Worm (Caenorhabditis elegans): ENCODE measurements around the gene srw-130.

The srw-130 gene

ce11 chrV:3580385-3580784 is 31.7 kb upstream of the srw-130 start:
- TF ChIP-seq zip-4 (GFP tag; optimal IDR thresholded peaks at IDR 0.05) = no peak
- TF ChIP-seq elt-3 (tag; optimal IDR thresholded peaks at IDR 0.05) = peak in 2 of 6 experiments; percentile 8 to 39
- TF ChIP-seq efl-1 (optimal IDR thresholded peaks at IDR 0.05) = no peak
- TF ChIP-seq efl-1 (GFP tag; optimal IDR thresholded peaks at IDR 0.05 in 1 of 2) = peak in 1 of 2 experiments; percentile 27
- no peak for TF ChIP-seq zag-1 (tag; optimal IDR thresholded peaks at IDR 0.05)
- TF ChIP-seq blmp-1 (tag; optimal IDR thresholded peaks at IDR 0.05) = peak; percentile 52
- TF ChIP-seq grh-1 (GFP tag; IDR thresholded peaks at IDR 0.05) = no peak
- peak; percentile 52 for TF ChIP-seq elt-2 (tag; optimal IDR thresholded peaks at IDR 0.05)

ce11 chrV:3579795-3580194 is 31.1 kb upstream of the srw-130 start:
- TF ChIP-seq fos-1 (tag; optimal IDR thresholded peaks at IDR 0.05) = peak; percentile 42
- no peak for TF ChIP-seq ztf-4 (tag; optimal IDR thresholded peaks at IDR 0.05)
- TF ChIP-seq vab-15 (tag; optimal IDR thresholded peaks at IDR 0.05) = no peak
- TF ChIP-seq lin-15B (tag; optimal IDR thresholded peaks at IDR 0.05) = peak; percentile 86
- TF ChIP-seq xbp-1 (tag; optimal IDR thresholded peaks at IDR 0.05) = peak; percentile 8
- peak; percentile 35 for TF ChIP-seq nhr-47 (tag; optimal IDR thresholded peaks at IDR 0.05)
- no peak for TF ChIP-seq jun-1 (tag; optimal IDR thresholded peaks at IDR 0.05)
- TF ChIP-seq ceh-88 (GFP tag; IDR thresholded peaks at IDR 0.05) = no peak
- no peak for TF ChIP-seq mdl-1 (tag; optimal IDR thresholded peaks at IDR 0.05)
- TF ChIP-seq F16B12.6 (tag; optimal IDR thresholded peaks at IDR 0.05) = no peak
- peak; percentile 68 for TF ChIP-seq snu-23 (GFP tag; optimal IDR thresholded peaks at IDR 0.05)
- no peak for TF ChIP-seq zip-4 (GFP tag; optimal IDR thresholded peaks at IDR 0.05)
- TF ChIP-seq lsy-2 (tag; optimal IDR thresholded peaks at IDR 0.05) = peak; percentile 42 to 64
- no peak for TF ChIP-seq C04F5.9 (tag; optimal IDR thresholded peaks at IDR 0.05)
- no peak for TF ChIP-seq unc-98 (GFP tag; IDR thresholded peaks at IDR 0.05)
- no peak for TF ChIP-seq hlh-4 (tag; optimal IDR thresholded peaks at IDR 0.05)
- peak; percentile 55 for TF ChIP-seq rnt-1 (tag; optimal IDR thresholded peaks at IDR 0.05)
- TF ChIP-seq ets-5 (GFP tag; IDR thresholded peaks at IDR 0.05) = no peak
- TF ChIP-seq blmp-1 (tag; optimal IDR thresholded peaks at IDR 0.05) = no peak
- no peak for TF ChIP-seq sox-4 (tag; optimal IDR thresholded peaks at IDR 0.05)
- TF ChIP-seq nhr-11 (tag; optimal IDR thresholded peaks at IDR 0.05) = no peak
- peak; percentile 15 for TF ChIP-seq fkh-8 (tag; optimal IDR thresholded peaks at IDR 0.05)
- TF ChIP-seq nhr-12 (tag; optimal IDR thresholded peaks at IDR 0.05) = no peak
- peak; percentile 67 for TF ChIP-seq nhr-20 (tag; optimal IDR thresholded peaks at IDR 0.05)
- TF ChIP-seq nhr-19 (GFP tag; conservative IDR thresholded peaks at IDR 0.05) = peak; percentile 29; the same call in 1 of the 2 replicates
- no peak for TF ChIP-seq hpl-2 (GFP tag; optimal IDR thresholded peaks at IDR 0.05)
- TF ChIP-seq ceh-90 (tag; optimal IDR thresholded peaks at IDR 0.05) = no peak
- TF ChIP-seq unc-86 (tag; optimal IDR thresholded peaks at IDR 0.05) = no peak
- no peak for TF ChIP-seq efl-3 (GFP tag; optimal IDR thresholded peaks at IDR 0.05)
- peak; percentile 32 for TF ChIP-seq swsn-7 (tag; optimal IDR thresholded peaks at IDR 0.05)
- no peak for TF ChIP-seq dsc-1 (tag; optimal IDR thresholded peaks at IDR 0.05)
- no peak for TF ChIP-seq Y116A8C.19 (tag; optimal IDR thresholded peaks at IDR 0.05; ENCODE audit: borderline replicate concordance)
- TF ChIP-seq alr-1 (tag; optimal IDR thresholded peaks at IDR 0.05; ENCODE audit: borderline replicate concordance) = no peak
- peak; percentile 85 for TF ChIP-seq lin-14 (GFP tag; optimal IDR thresholded peaks at IDR 0.05)
- TF ChIP-seq ceh-82 (tag; optimal IDR thresholded peaks at IDR 0.05) = peak in 2 of 3 experiments; percentile 29 to 76
- peak; percentile 23 for TF ChIP-seq tbx-2 (tag; optimal IDR thresholded peaks at IDR 0.05)
- TF ChIP-seq ceh-63 (GFP tag; optimal IDR thresholded peaks at IDR 0.05) = no peak
- TF ChIP-seq skn-1 (tag; optimal IDR thresholded peaks at IDR 0.05) = peak; percentile 27
- no peak for TF ChIP-seq nhr-84 (tag; optimal IDR thresholded peaks at IDR 0.05)
- TF ChIP-seq unc-62 (GFP tag; optimal IDR thresholded peaks at IDR 0.05) = no peak
- TF ChIP-seq zag-1 (tag; optimal IDR thresholded peaks at IDR 0.05) = no peak
- TF ChIP-seq unc-130 (tag; optimal IDR thresholded peaks at IDR 0.05) = peak; percentile 16
- TF ChIP-seq irx-1 (tag; optimal IDR thresholded peaks at IDR 0.05) = no peak
- TF ChIP-seq fkh-4 (tag; optimal IDR thresholded peaks at IDR 0.05; ENCODE audit: borderline replicate concordance) = no peak
- TF ChIP-seq mef-2 (tag; optimal IDR thresholded peaks at IDR 0.05) = no peak
- no peak for TF ChIP-seq sptf-1 (tag; optimal IDR thresholded peaks at IDR 0.05)
- TF ChIP-seq pqm-1 (tag; optimal IDR thresholded peaks at IDR 0.05) = no peak
- TF ChIP-seq lin-13 (GFP tag; optimal IDR thresholded peaks at IDR 0.05) = no peak

Measured in whole organism, L1 larva.